Fruit fly (Drosophila melanogaster): ENCODE data around the gene Tm1.

dm6 chr3R:15289828-15290641, 12.0 kb downstream of the Tm1 start:
- TF ChIP-seq usp (GFP tag; optimal IDR thresholded peaks at IDR 0.05) (no peak), CG32264 (GFP tag; optimal IDR thresholded peaks at IDR 0.05) (no peak), Hr83 (GFP tag; optimal IDR thresholded peaks at IDR 0.05; ENCODE audit: poor library complexity, severe bottlenecking) (no peak), Abd-B (GFP tag; optimal IDR thresholded peaks at IDR 0.05) (no peak), Dif (GFP tag; optimal IDR thresholded peaks at IDR 0.05; ENCODE audit: partially characterized antibody) (no peak), sage (GFP tag; optimal IDR thresholded peaks at IDR 0.05) (no peak), OdsH (GFP tag; optimal IDR thresholded peaks at IDR 0.05) (no peak)

All from whole organism, wandering third instar larva.